Fruit fly (Drosophila melanogaster): ENCODE data around the gene cutlet.

Gene cutlet

dm6 chr2L:3703260-3703659 is 8.3 kb downstream of the cutlet start, which contains the start of gene CG2816 (continued):
- TF ChIP-seq NFAT (GFP tag; IDR thresholded peaks at IDR 0.05), result peak; percentile 68; the same call in 1 of the 2 replicates
- TF ChIP-seq ci (GFP tag; IDR thresholded peaks at IDR 0.05), result no peak
- TF ChIP-seq Usf (GFP tag; optimal IDR thresholded peaks at IDR 0.05), result peak; percentile 72
- no peak for TF ChIP-seq Xrp1 (GFP tag; IDR thresholded peaks at IDR 0.05)
- TF ChIP-seq HmgD (GFP tag; optimal IDR thresholded peaks at IDR 0.05), result peak; percentile 36
- no peak for TF ChIP-seq tna (GFP tag; IDR thresholded peaks at IDR 0.05; ENCODE audit: partially characterized antibody)
- peak; percentile 19 for TF ChIP-seq CG10267 (tag; optimal IDR thresholded peaks at IDR 0.05)
- peak; percentile 34 for TF ChIP-seq org-1 (GFP tag; optimal IDR thresholded peaks at IDR 0.05)
- peak; percentile 51 for TF ChIP-seq caup (GFP tag; optimal IDR thresholded peaks at IDR 0.05; ENCODE audit: severe bottlenecking)
- TF ChIP-seq CG32767 (GFP tag; IDR thresholded peaks at IDR 0.05), result 0 out of 2 replicates have a peak, but pooled peaks have one; percentile 14
- TF ChIP-seq sna (GFP tag; IDR thresholded peaks at IDR 0.05; ENCODE audit: partially characterized antibody), result no peak
- TF ChIP-seq CG2202 (tag; optimal IDR thresholded peaks at IDR 0.05), result no peak
- peak; percentile 70 for TF ChIP-seq CrebB (tag; optimal IDR thresholded peaks at IDR 0.05)
- TF ChIP-seq gro (GFP tag; optimal IDR thresholded peaks at IDR 0.05), result peak; percentile 96
- TF ChIP-seq tap (tag; optimal IDR thresholded peaks at IDR 0.05), result peak; percentile 24
- no peak for TF ChIP-seq Dll (GFP tag; IDR thresholded peaks at IDR 0.05; ENCODE audit: partially characterized antibody)
- no peak for TF ChIP-seq Kr (GFP tag; optimal IDR thresholded peaks at IDR 0.05)
- TF ChIP-seq z (GFP tag; IDR thresholded peaks at IDR 0.05), result no peak
- peak in 1 of 2 experiments; percentile 28 for TF ChIP-seq eve (GFP tag; optimal IDR thresholded peaks at IDR 0.05)
- TF ChIP-seq CG6272 (GFP tag; IDR thresholded peaks at IDR 0.05), result no peak
- peak; percentile 75 for TF ChIP-seq CG11560 (tag; IDR thresholded peaks at IDR 0.05)
- peak; percentile 47 for TF ChIP-seq seq (GFP tag; IDR thresholded peaks at IDR 0.05)
- TF ChIP-seq CG16779 (GFP tag; IDR thresholded peaks at IDR 0.05), result no peak
- TF ChIP-seq CG13894 (tag; optimal IDR thresholded peaks at IDR 0.05), result no peak
- TF ChIP-seq Mad (GFP tag; optimal IDR thresholded peaks at IDR 0.05), result peak; percentile 11
- TF ChIP-seq tx (GFP tag; optimal IDR thresholded peaks at IDR 0.05), result peak; percentile 37
- no peak for TF ChIP-seq ERR (GFP tag; optimal IDR thresholded peaks at IDR 0.05)
- no peak for TF ChIP-seq Opbp (GFP tag; IDR thresholded peaks at IDR 0.05; ENCODE audit: partially characterized antibody)
- no peak for TF ChIP-seq odd (GFP tag; optimal IDR thresholded peaks at IDR 0.05)
- peak; percentile 65 for TF ChIP-seq Abd-B (GFP tag; optimal IDR thresholded peaks at IDR 0.05)
- no peak for TF ChIP-seq CG6683 (GFP tag; optimal IDR thresholded peaks at IDR 0.05)
- TF ChIP-seq ranshi (GFP tag; IDR thresholded peaks at IDR 0.05), result no peak; the same call in 1 of the 2 replicates
- no peak for TF ChIP-seq CG10147 (GFP tag; optimal IDR thresholded peaks at IDR 0.05)
- no peak for TF ChIP-seq CG1602 (GFP tag; optimal IDR thresholded peaks at IDR 0.05)
- peak; percentile 63 for TF ChIP-seq Fer3 (tag; optimal IDR thresholded peaks at IDR 0.05)
- peak; percentile 42 for TF ChIP-seq CG12942 (GFP tag; optimal IDR thresholded peaks at IDR 0.05)
- no peak for TF ChIP-seq jing (GFP tag; optimal IDR thresholded peaks at IDR 0.05)
- TF ChIP-seq oc (tag; optimal IDR thresholded peaks at IDR 0.05), result no peak
- TF ChIP-seq Hey (tag; optimal IDR thresholded peaks at IDR 0.05), result peak; percentile 14
- TF ChIP-seq sug (tag; optimal IDR thresholded peaks at IDR 0.05), result peak; percentile 59
- no peak for TF ChIP-seq sqz (GFP tag; optimal IDR thresholded peaks at IDR 0.05)
- no peak for TF ChIP-seq CG16813 (GFP tag; IDR thresholded peaks at IDR 0.05; ENCODE audit: partially characterized antibody)
- TF ChIP-seq CG17361 (GFP tag; IDR thresholded peaks at IDR 0.05), result no peak
- TF ChIP-seq wdn (GFP tag; IDR thresholded peaks at IDR 0.05), result peak; percentile 81; the same call in 1 of the 2 replicates
- TF ChIP-seq croc (GFP tag; conservative IDR thresholded peaks at IDR 0.05), result no peak
- peak; percentile 78; the same call in 2 of the 3 replicates for TF ChIP-seq Mrtf (GFP tag; IDR thresholded peaks at IDR 0.05)
- peak; percentile 97 for TF ChIP-seq CG2120 (GFP tag; optimal IDR thresholded peaks at IDR 0.05)
- no peak for TF ChIP-seq CG8359 (GFP tag; optimal IDR thresholded peaks at IDR 0.05; ENCODE audit: borderline replicate concordance)
- TF ChIP-seq Ets97D (GFP tag; optimal IDR thresholded peaks at IDR 0.05), result no peak
- TF ChIP-seq CG3163 (GFP tag; optimal IDR thresholded peaks at IDR 0.05), result peak; percentile 9
- TF ChIP-seq schlank (tag; optimal IDR thresholded peaks at IDR 0.05), result peak; percentile 68
- no peak for TF ChIP-seq CTCF (GFP tag; optimal IDR thresholded peaks at IDR 0.05)

Data from whole organism, embryonic.